Fruit fly (Drosophila melanogaster) whole organism, embryonic: ENCODE data around the gene E2f2.
A peak's percentile ranks its signal among the peaks of the same experiment; 100 is the strongest.

Experiments
- Abd-B ChIP-seq: fragments of 200-800 bp; sonication (Bioruptor generic); optimal IDR thresholded peaks from 2 replicates; lab custom pipeline; 2018; ENCODE audit warnings: missing biosample characterization, mild to moderate bottlenecking, missing genetic modification characterization, moderate library complexity
- B-H2 ChIP-seq: fragments of 200-800 bp; sonication (Bioruptor generic); optimal IDR thresholded peaks from 2 replicates; lab custom pipeline; 2018; ENCODE audit warnings: missing biosample characterization, mild to moderate bottlenecking, missing genetic modification characterization
- Bteb2 ChIP-seq: fragments of 200-800 bp; sonication (Bioruptor generic); optimal IDR thresholded peaks from 2 replicates; lab custom pipeline; 2016; ENCODE audit warnings: missing biosample characterization, missing genetic modification characterization
- CG10543 ChIP-seq: fragments of 200-800 bp; sonication (Bioruptor generic); optimal IDR thresholded peaks from 3 replicates; lab custom pipeline; 2017; ENCODE audit warnings: missing biosample characterization, mild to moderate bottlenecking, missing genetic modification characterization, moderate library complexity
- CG12236 ChIP-seq: fragments of 200-800 bp; sonication (Bioruptor generic); optimal IDR thresholded peaks from 2 replicates; lab custom pipeline; 2016; ENCODE audit warnings: missing biosample characterization, missing genetic modification characterization
- CG14860 ChIP-seq: fragments of 200-800 bp; sonication (Bioruptor generic); IDR thresholded peaks from 3 replicates; pipeline ENCODE4 v1.3.6; 2022; ENCODE audit warnings: missing biosample characterization, missing genetic modification characterization; ENCODE audit not compliant: partially characterized antibody
- CG15269 ChIP-seq: fragments of 200-800 bp; sonication (Bioruptor generic); optimal IDR thresholded peaks from 2 replicates; lab custom pipeline; 2018; ENCODE audit warnings: missing biosample characterization, mild to moderate bottlenecking, missing genetic modification characterization, moderate library complexity
- CG2120 ChIP-seq: fragments of 200-800 bp; sonication (Bioruptor generic); optimal IDR thresholded peaks from 3 replicates; lab custom pipeline; 2016; ENCODE audit warnings: missing biosample characterization, missing genetic modification characterization
- CG31224 ChIP-seq: fragments of 200-800 bp; sonication (Bioruptor generic); IDR thresholded peaks from 2 replicates; pipeline ENCODE4 v1.3.6; 2022; ENCODE audit warnings: missing biosample characterization, missing genetic modification characterization
- CG31365 ChIP-seq: fragments of 200-800 bp; sonication (Bioruptor generic); optimal IDR thresholded peaks from 2 replicates; lab custom pipeline; 2018; ENCODE audit warnings: missing biosample characterization, mild to moderate bottlenecking, missing genetic modification characterization
- CG4820 ChIP-seq: fragments of 200-800 bp; sonication (Bioruptor generic); optimal IDR thresholded peaks from 3 replicates; lab custom pipeline; 2016; ENCODE audit warnings: missing biosample characterization, missing genetic modification characterization
- CG4854 ChIP-seq: fragments of 200-800 bp; sonication (Bioruptor generic); optimal IDR thresholded peaks from 2 replicates; lab custom pipeline; 2016; ENCODE audit warnings: missing biosample characterization, missing genetic modification characterization, inconsistent platforms
- CG6689 ChIP-seq: fragments of 200-800 bp; sonication (Bioruptor generic); IDR thresholded peaks from 2 replicates; pipeline ENCODE4 v1.3.6; 2022; ENCODE audit warnings: missing biosample characterization, missing genetic modification characterization
- CG7745 ChIP-seq: fragments of 200-800 bp; sonication (Bioruptor generic); optimal IDR thresholded peaks from 2 replicates; lab custom pipeline; 2018; ENCODE audit warnings: missing biosample characterization, mild to moderate bottlenecking, missing genetic modification characterization, moderate library complexity
- CG7839 ChIP-seq: fragments of 200-800 bp; sonication (Bioruptor generic); optimal IDR thresholded peaks from 3 replicates; lab custom pipeline; 2018; ENCODE audit warnings: missing biosample characterization, mild to moderate bottlenecking, missing genetic modification characterization, moderate library complexity
- CG8281 ChIP-seq: fragments of 200-800 bp; sonication (Bioruptor generic); optimal IDR thresholded peaks from 2 replicates; lab custom pipeline; 2018; ENCODE audit warnings: missing biosample characterization, mild to moderate bottlenecking, missing genetic modification characterization, moderate library complexity
- CG8944 ChIP-seq: fragments of 200-800 bp; sonication (Bioruptor generic); optimal IDR thresholded peaks from 3 replicates; lab custom pipeline; 2016; ENCODE audit warnings: missing biosample characterization, missing genetic modification characterization
- D19B ChIP-seq: fragments of 200-800 bp; sonication (Bioruptor generic); optimal IDR thresholded peaks from 2 replicates; lab custom pipeline; 2017; ENCODE audit warnings: missing biosample characterization, mild to moderate bottlenecking, missing genetic modification characterization
- Dad ChIP-seq: fragments of 200-800 bp; sonication (Bioruptor generic); optimal IDR thresholded peaks from 3 replicates; lab custom pipeline; 2016; ENCODE audit warnings: missing biosample characterization, missing genetic modification characterization
- Doc2 ChIP-seq: fragments of 200-800 bp; sonication (Bioruptor generic); IDR thresholded peaks from 2 replicates; pipeline ENCODE4 v1.3.6; 2022; ENCODE audit warnings: missing biosample characterization, missing genetic modification characterization
- Doc3 ChIP-seq: fragments of 200-800 bp; sonication (Bioruptor generic); IDR thresholded peaks from 3 replicates; pipeline ENCODE4 v1.3.6; 2022; ENCODE audit warnings: missing biosample characterization, missing genetic modification characterization; ENCODE audit not compliant: partially characterized antibody
- Dp ChIP-seq: fragments of 200-800 bp; sonication (Bioruptor generic); optimal IDR thresholded peaks from 2 replicates; lab custom pipeline; 2018; ENCODE audit warnings: missing biosample characterization, mild to moderate bottlenecking, missing genetic modification characterization, moderate library complexity
- H2.0 ChIP-seq: fragments of 200-800 bp; sonication (Bioruptor generic); IDR thresholded peaks from 2 replicates; pipeline ENCODE4 v1.3.6; 2022; ENCODE audit warnings: missing biosample characterization, missing genetic modification characterization
- HHEX ChIP-seq: fragments of 200-800 bp; sonication (Bioruptor generic); optimal IDR thresholded peaks from 3 replicates; lab custom pipeline; 2017; ENCODE audit warnings: missing biosample characterization, mild to moderate bottlenecking, missing genetic modification characterization, missing genetic modification reagents
- HLH3B ChIP-seq: fragments of 200-800 bp; sonication (Bioruptor generic); IDR thresholded peaks from 2 replicates; pipeline ENCODE4 v1.3.6; 2022; ENCODE audit warnings: missing biosample characterization, missing genetic modification characterization
- Hmr ChIP-seq: fragments of 200-800 bp; sonication (Bioruptor generic); optimal IDR thresholded peaks from 3 replicates; lab custom pipeline; 2017; ENCODE audit warnings: mild to moderate bottlenecking, missing biosample characterization, missing genetic modification reagents, missing genetic modification characterization
- Nf-YB ChIP-seq: fragments of 200-800 bp; sonication (Bioruptor generic); optimal IDR thresholded peaks from 3 replicates; lab custom pipeline; 2019; ENCODE audit warnings: missing biosample characterization, mild to moderate bottlenecking, missing genetic modification characterization, moderate library complexity
- NfI ChIP-seq: fragments of 200-800 bp; sonication (Bioruptor generic); optimal IDR thresholded peaks from 3 replicates; lab custom pipeline; 2018; ENCODE audit warnings: missing biosample characterization, mild to moderate bottlenecking, missing genetic modification characterization, moderate library complexity
- Oaz ChIP-seq: fragments of 200-800 bp; sonication (Bioruptor generic); IDR thresholded peaks from 2 replicates; pipeline ENCODE4 v1.3.6; 2022; ENCODE audit warnings: missing biosample characterization, missing genetic modification characterization
- Ptx1 ChIP-seq: fragments of 200-800 bp; sonication (Bioruptor generic); IDR thresholded peaks from 2 replicates; pipeline ENCODE4 v1.3.6; 2022; ENCODE audit warnings: missing biosample characterization, missing genetic modification characterization
- ash1 ChIP-seq: fragments of 200-800 bp; sonication (Bioruptor generic); optimal IDR thresholded peaks from 2 replicates; lab custom pipeline; 2018; ENCODE audit warnings: missing biosample characterization, mild to moderate bottlenecking, missing genetic modification characterization
- bowl ChIP-seq: fragments of 200-800 bp; sonication (Bioruptor generic); IDR thresholded peaks from 2 replicates; pipeline ENCODE4 v1.3.6; 2022; ENCODE audit warnings: missing biosample characterization, missing genetic modification characterization
- br ChIP-seq: fragments of >200 bp; optimal IDR thresholded peaks from 2 replicates; lab custom pipeline; 2017
- bsh ChIP-seq, 2 experiments: fragments of 200-800 bp; sonication (Bioruptor generic); optimal IDR thresholded peaks; 2 replicates each; lab custom pipeline; 2017 to 2018; ENCODE audit warnings: mild to moderate bottlenecking in 2 of 2, missing biosample characterization in 2 of 2, missing genetic modification characterization in 2 of 2, moderate library complexity in 1 of 2
- ci ChIP-seq: fragments of 200-800 bp; sonication (Bioruptor generic); IDR thresholded peaks from 3 replicates; pipeline ENCODE4 v1.3.6; 2022; ENCODE audit warnings: missing biosample characterization, missing genetic modification characterization
- dan ChIP-seq: fragments of 200-800 bp; sonication (Bioruptor generic); IDR thresholded peaks from 2 replicates; pipeline ENCODE4 v1.3.6; 2022; ENCODE audit warnings: missing biosample characterization, missing genetic modification characterization
- dmrt11E ChIP-seq: fragments of 200-800 bp; sonication (Bioruptor generic); optimal IDR thresholded peaks from 3 replicates; lab custom pipeline; 2018; ENCODE audit warnings: missing biosample characterization, mild to moderate bottlenecking, missing genetic modification characterization, moderate library complexity
- exex ChIP-seq: fragments of 200-800 bp; sonication (Bioruptor generic); optimal IDR thresholded peaks from 4 replicates; lab custom pipeline; 2018; ENCODE audit warnings: missing biosample characterization, mild to moderate bottlenecking, missing genetic modification characterization, moderate library complexity
- fd64A ChIP-seq: fragments of 200-800 bp; sonication (Bioruptor generic); optimal IDR thresholded peaks from 3 replicates; lab custom pipeline; 2018; ENCODE audit warnings: missing biosample characterization, mild to moderate bottlenecking, missing genetic modification characterization
- fru ChIP-seq: fragments of >200 bp; optimal IDR thresholded peaks from 2 replicates; lab custom pipeline; 2017
- gsb ChIP-seq: fragments of 200-800 bp; sonication (Bioruptor generic); IDR thresholded peaks from 2 replicates; pipeline ENCODE4 v1.3.6; 2022; ENCODE audit warnings: missing biosample characterization, missing genetic modification characterization
- kah ChIP-seq: fragments of 200-800 bp; sonication (Bioruptor generic); optimal IDR thresholded peaks from 2 replicates; lab custom pipeline; 2018; ENCODE audit warnings: missing biosample characterization, mild to moderate bottlenecking, missing genetic modification characterization
- lola ChIP-seq, 3 experiments: fragments of >200 bp in 2 of 3; fragments of 200-800 bp in 1 of 3; sonication (Bioruptor generic) in 1 of 3; optimal IDR thresholded peaks; 2 replicates each; lab custom pipeline; 2017 to 2019; ENCODE audit warnings: missing biosample characterization in 3 of 3, missing genetic modification characterization in 3 of 3, mild to moderate bottlenecking in 1 of 3, moderate library complexity in 1 of 3
- luna ChIP-seq: fragments of 200-800 bp; sonication (Bioruptor generic); optimal IDR thresholded peaks from 2 replicates; lab custom pipeline; 2016; ENCODE audit warnings: missing biosample characterization, missing genetic modification characterization
- maf-S ChIP-seq: fragments of 200-800 bp; sonication (Bioruptor generic); optimal IDR thresholded peaks from 2 replicates; lab custom pipeline; 2016; ENCODE audit warnings: missing biosample characterization, missing genetic modification characterization
- mirr ChIP-seq: fragments of 200-800 bp; sonication (Bioruptor generic); optimal IDR thresholded peaks from 3 replicates; lab custom pipeline; 2018; ENCODE audit warnings: missing biosample characterization, mild to moderate bottlenecking, missing genetic modification characterization
- mld ChIP-seq: fragments of 200-800 bp; sonication (Bioruptor generic); IDR thresholded peaks from 3 replicates; pipeline ENCODE4 v1.3.6; 2022; ENCODE audit warnings: missing biosample characterization, missing genetic modification characterization; ENCODE audit not compliant: partially characterized antibody
- shn ChIP-seq: fragments of 200-800 bp; sonication (Bioruptor generic); optimal IDR thresholded peaks from 3 replicates; lab custom pipeline; 2016; ENCODE audit warnings: missing biosample characterization, missing genetic modification characterization
- slp2 ChIP-seq: fragments of 200-800 bp; sonication (Bioruptor generic); optimal IDR thresholded peaks from 2 replicates; lab custom pipeline; 2016; ENCODE audit warnings: missing biosample characterization, missing genetic modification characterization
- ttk ChIP-seq: fragments of 200-800 bp; sonication (Bioruptor generic); IDR thresholded peaks from 2 replicates; pipeline ENCODE4 v2.1.2; 2022; ENCODE audit warnings: missing biosample characterization, missing genetic modification characterization
- tup ChIP-seq: fragments of 200-800 bp; sonication (Bioruptor generic); optimal IDR thresholded peaks from 2 replicates; lab custom pipeline; 2016; ENCODE audit warnings: missing biosample characterization, mild to moderate bottlenecking, missing genetic modification characterization, moderate library complexity
- vvl ChIP-seq: fragments of 200-800 bp; sonication (Bioruptor generic); IDR thresholded peaks from 2 replicates; pipeline ENCODE4 v1.3.6; 2022; ENCODE audit warnings: missing biosample characterization, missing genetic modification characterization

Gene E2f2

dm6 chr2L:21196511-21196910 is 40.0 kb upstream of the E2f2 start (continued):
- TF ChIP-seq Doc3 (GFP tag; lab: Robert Waterston, UW) (no peak), ttk (no peak), Bteb2 (GFP tag; lab: Kevin White, UChicago) (no peak), fd64A (GFP tag; lab: Kevin White, UChicago) (no peak), CG31224 (GFP tag; lab: Robert Waterston, UW) (no peak), Oaz (GFP tag; lab: Robert Waterston, UW) (no peak), shn (GFP tag; lab: Kevin White, UChicago) (no peak), CG4820 (no peak), CG7745 (tag; lab: Kevin White, UChicago) (no peak), slp2 (GFP tag; lab: Kevin White, UChicago) (no peak), luna (GFP tag; lab: Kevin White, UChicago) (no peak), lola (GFP tag; optimal IDR thresholded peaks at IDR 0.05; lab: Kevin White, UChicago) (peak in 1 of 3 experiments; percentile 3), H2.0 (no peak), CG15269 (peak; percentile 8), maf-S (GFP tag; lab: Kevin White, UChicago) (no peak), CG2120 (GFP tag; lab: Kevin White, UChicago) (peak; percentile 23), tup (no peak), D19B (GFP tag; lab: Kevin White, UChicago) (no peak), br (lab: Kevin White, UChicago) (no peak), CG10543 (no peak), HLH3B (GFP tag; lab: Robert Waterston, UW) (no peak), Dp (GFP tag; lab: Kevin White, UChicago) (no peak), Dad (GFP tag; lab: Kevin White, UChicago) (no peak), fru (lab: Kevin White, UChicago) (no peak), Doc2 (GFP tag; lab: Robert Waterston, UW) (no peak), NfI (GFP tag; lab: Kevin White, UChicago) (no peak), B-H2 (GFP tag; lab: Kevin White, UChicago) (no peak), CG8944 (no peak), CG6689 (no peak), mld (GFP tag; lab: Robert Waterston, UW) (no peak), CG12236 (GFP tag; lab: Kevin White, UChicago) (no peak), dan (GFP tag; lab: Robert Waterston, UW) (no peak), kah (GFP tag; lab: Kevin White, UChicago) (no peak), bsh (GFP tag; optimal IDR thresholded peaks at IDR 0.05; lab: Kevin White, UChicago) (no peak), CG8281 (tag; lab: Kevin White, UChicago) (no peak), bowl (GFP tag; lab: Robert Waterston, UW) (no peak), CG4854 (GFP tag; lab: Kevin White, UChicago) (no peak), dmrt11E (tag; lab: Kevin White, UChicago) (no peak), gsb (GFP tag; lab: Robert Waterston, UW) (no peak), Nf-YB (GFP tag; lab: Kevin White, UChicago) (no peak), CG7839 (peak; percentile 23), Hmr (GFP tag; lab: Kevin White, UChicago) (peak; percentile 34), Ptx1 (GFP tag; lab: Robert Waterston, UW) (0 out of 2 replicates have a peak, but pooled peaks have one; percentile 15), mirr (no peak), HHEX (peak; percentile 17), ci (GFP tag; lab: Robert Waterston, UW) (no peak), CG14860 (no peak), CG31365 (no peak), ash1 (GFP tag; lab: Kevin White, UChicago) (no peak), Abd-B (GFP tag; lab: Kevin White, UChicago) (no peak), vvl (GFP tag; lab: Robert Waterston, UW) (no peak), exex (tag; lab: Kevin White, UChicago) (no peak)
